Worm (Caenorhabditis elegans) whole organism, midembryonic: ENCODE data around the gene K02F6.7.

ENCODE experiments used
- flt-1 ChIP-seq: fragments of 200-800 bp; sonication (Bioruptor generic); IDR thresholded peaks from 2 replicates; pipeline ENCODE4 v1.3.6; 2022; ENCODE audit warnings: missing genetic modification characterization, missing compliant biosample characterization
- med-1 ChIP-seq: sonication (generic microtip); optimal IDR thresholded peaks from 2 replicates; lab custom pipeline; 2017; ENCODE audit warnings: missing genetic modification characterization, mild to moderate bottlenecking, missing compliant biosample characterization, antibody characterized with exemption, missing genetic modification reagents; ENCODE audit not compliant: insufficient read depth
- ref-1 ChIP-seq: fragments of 200-800 bp; sonication (Bioruptor generic); conservative IDR thresholded peaks from 2 replicates; pipeline ENCODE4 v1.3.6; 2022; ENCODE audit warnings: missing genetic modification reagents, missing genetic modification characterization, missing compliant biosample characterization
- tab-1 ChIP-seq: fragments of 200-800 bp; sonication (Bioruptor generic); IDR thresholded peaks from 2 replicates; pipeline ENCODE4 v1.3.6; 2022; ENCODE audit warnings: missing genetic modification characterization, missing compliant biosample characterization
- ztf-23 ChIP-seq: fragments of 200-800 bp; sonication (Bioruptor generic); IDR thresholded peaks from 2 replicates; pipeline ENCODE4 v1.3.6; 2022; ENCODE audit warnings: missing genetic modification reagents, missing genetic modification characterization, missing compliant biosample characterization

- TF ChIP-seq med-1 = no peak
- TF ChIP-seq tab-1 = no peak
- no peak for TF ChIP-seq ztf-23
- no peak for TF ChIP-seq flt-1
- no peak for TF ChIP-seq ref-1 (GFP tag; lab: Robert Waterston, UW)
These were observed 57.6 kb downstream of the K02F6.7 start, which contains the start of gene F53G2.3 for ce11 chrII:2480099-2480498.
